Worm (Caenorhabditis elegans): ENCODE data around the gene nol-9.

DNA sequence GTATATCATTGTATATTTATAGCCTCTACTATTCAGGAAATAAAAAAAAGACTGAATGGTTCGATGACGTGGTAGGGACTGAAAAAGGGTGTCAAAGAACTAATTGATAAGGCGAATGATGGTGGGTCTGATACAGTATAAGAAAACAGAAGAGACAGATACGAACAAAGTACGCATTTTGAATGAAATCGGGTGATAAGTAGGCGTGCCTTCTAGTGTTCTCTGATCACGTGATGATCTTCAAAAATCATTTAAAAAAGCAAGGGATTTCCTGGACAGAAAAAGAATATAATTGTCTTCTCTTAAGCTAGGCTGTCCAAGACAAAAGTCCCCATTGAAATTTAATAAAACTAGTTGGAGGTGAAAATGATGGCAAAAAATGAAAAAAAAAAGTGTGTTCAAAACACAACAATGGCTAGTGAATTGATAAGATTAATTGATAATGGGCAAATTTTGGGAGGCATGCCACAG is 29.0 kb upstream of the nol-9 start:
- TF ChIP-seq dao-5 (tag; optimal IDR thresholded peaks at IDR 0.05), result no peak
- peak; percentile 21 for TF ChIP-seq W03F9.2 (tag; optimal IDR thresholded peaks at IDR 0.05)
- no peak for TF ChIP-seq him-1 (tag; optimal IDR thresholded peaks at IDR 0.05)
